Fruit fly (Drosophila melanogaster) whole organism, embryonic: ENCODE results near the gene klar.

Experiments used
- Aef1 ChIP-seq: fragments of 200-800 bp; sonication (Bioruptor generic); IDR thresholded peaks from 3 replicates; pipeline ENCODE4 v1.3.6; 2022; ENCODE audit warnings: missing biosample characterization, missing genetic modification characterization
- Bdp1 ChIP-seq: fragments of 200-800 bp; sonication (Bioruptor generic); optimal IDR thresholded peaks from 3 replicates; lab custom pipeline; 2016; ENCODE audit warnings: missing biosample characterization, missing genetic modification characterization
- Bgb ChIP-seq: fragments of 200-800 bp; sonication (Bioruptor generic); IDR thresholded peaks from 2 replicates; pipeline ENCODE4 v1.3.6; 2022; ENCODE audit warnings: missing biosample characterization, missing genetic modification characterization; ENCODE audit not compliant: partially characterized antibody
- CG10267 ChIP-seq: fragments of 200-800 bp; sonication (Bioruptor generic); optimal IDR thresholded peaks from 2 replicates; lab custom pipeline; 2018; ENCODE audit warnings: missing biosample characterization, mild to moderate bottlenecking, missing genetic modification characterization, moderate library complexity
- CG11696 ChIP-seq: fragments of 200-800 bp; sonication (Bioruptor generic); IDR thresholded peaks from 2 replicates; pipeline ENCODE4 v1.3.6; 2022; ENCODE audit warnings: missing biosample characterization, missing genetic modification characterization
- CG14014 ChIP-seq: fragments of 200-800 bp; sonication (Bioruptor generic); IDR thresholded peaks from 2 replicates; pipeline ENCODE4 v1.3.6; 2022; ENCODE audit warnings: missing biosample characterization, missing genetic modification characterization
- CG14441 ChIP-seq: fragments of 200-800 bp; sonication (Bioruptor generic); IDR thresholded peaks from 2 replicates; pipeline ENCODE4 v1.3.6; 2022; ENCODE audit warnings: missing biosample characterization, missing genetic modification characterization
- CG15073 ChIP-seq: fragments of 200-800 bp; sonication (Bioruptor generic); optimal IDR thresholded peaks from 2 replicates; lab custom pipeline; 2016; ENCODE audit warnings: missing biosample characterization, missing genetic modification characterization
- CG16815 ChIP-seq: fragments of 200-800 bp; sonication (Bioruptor generic); optimal IDR thresholded peaks from 3 replicates; lab custom pipeline; 2017; ENCODE audit warnings: missing biosample characterization, mild to moderate bottlenecking, missing genetic modification characterization
- CG17612 ChIP-seq: fragments of 200-800 bp; sonication (Bioruptor generic); IDR thresholded peaks from 2 replicates; pipeline ENCODE4 v1.3.6; 2022; ENCODE audit warnings: missing biosample characterization, missing genetic modification characterization
- CG17829 ChIP-seq: fragments of 200-800 bp; optimal IDR thresholded peaks from 2 replicates; lab custom pipeline; 2019; ENCODE audit warnings: missing biosample characterization, mild to moderate bottlenecking, missing genetic modification characterization, moderate library complexity
- CG17912 ChIP-seq: fragments of 200-800 bp; sonication (Bioruptor generic); optimal IDR thresholded peaks from 2 replicates; lab custom pipeline; 2018; ENCODE audit warnings: missing biosample characterization, mild to moderate bottlenecking, missing genetic modification characterization
- CG2875 ChIP-seq: fragments of 200-800 bp; sonication (Bioruptor generic); optimal IDR thresholded peaks from 2 replicates; lab custom pipeline; 2017; ENCODE audit warnings: missing biosample characterization, mild to moderate bottlenecking, missing genetic modification characterization, missing genetic modification reagents
- CG31388 ChIP-seq: fragments of 200-800 bp; sonication (Bioruptor generic); optimal IDR thresholded peaks from 2 replicates; lab custom pipeline; 2016; ENCODE audit warnings: missing biosample characterization, missing genetic modification characterization
- CG4617 ChIP-seq: fragments of 200-800 bp; sonication (Bioruptor generic); optimal IDR thresholded peaks from 3 replicates; lab custom pipeline; 2016; ENCODE audit warnings: missing biosample characterization, missing genetic modification characterization, borderline replicate concordance
- CG6813 ChIP-seq: fragments of 200-800 bp; sonication (Bioruptor generic); optimal IDR thresholded peaks from 2 replicates; lab custom pipeline; 2017; ENCODE audit warnings: missing biosample characterization, missing genetic modification characterization, mild to moderate bottlenecking, moderate library complexity, missing genetic modification reagents
- CG8359 ChIP-seq: fragments of 200-800 bp; sonication (Bioruptor generic); optimal IDR thresholded peaks from 2 replicates; lab custom pipeline; 2017; ENCODE audit warnings: missing biosample characterization, mild to moderate bottlenecking, missing genetic modification characterization, borderline replicate concordance
- CG9609 ChIP-seq: fragments of 200-800 bp; sonication (Bioruptor generic); optimal IDR thresholded peaks from 3 replicates; lab custom pipeline; 2016; ENCODE audit warnings: missing biosample characterization, missing genetic modification characterization
- Chrac-16 ChIP-seq: fragments of 200-800 bp; sonication (Bioruptor generic); optimal IDR thresholded peaks from 3 replicates; lab custom pipeline; 2016; ENCODE audit warnings: missing biosample characterization, missing genetic modification characterization
- CoRest ChIP-seq: fragments of 200-800 bp; sonication (Bioruptor generic); optimal IDR thresholded peaks from 3 replicates; lab custom pipeline; 2018; ENCODE audit warnings: missing biosample characterization, mild to moderate bottlenecking, missing genetic modification characterization, moderate library complexity
- CrebB ChIP-seq: fragments of 200-800 bp; sonication (Bioruptor generic); optimal IDR thresholded peaks from 3 replicates; lab custom pipeline; 2018; ENCODE audit warnings: missing biosample characterization, mild to moderate bottlenecking, missing genetic modification characterization
- Dfd ChIP-seq, 2 experiments: fragments of >200 bp; optimal IDR thresholded peaks; 2 replicates each; lab custom pipeline; 2017; ENCODE audit warnings: missing biosample characterization in 2 of 2, missing genetic modification characterization in 2 of 2
- E2f2 ChIP-seq: fragments of 200-800 bp; sonication (Bioruptor generic); IDR thresholded peaks from 2 replicates; pipeline ENCODE4 v1.3.6; 2022; ENCODE audit warnings: missing biosample characterization, missing genetic modification characterization
- ERR ChIP-seq: fragments of 200-800 bp; sonication (Bioruptor generic); optimal IDR thresholded peaks from 2 replicates; lab custom pipeline; 2016; ENCODE audit warnings: missing biosample characterization, missing genetic modification characterization
- Hr51 ChIP-seq, 2 experiments: fragments of 200-800 bp; sonication (Bioruptor generic); optimal IDR thresholded peaks; 2 replicates in 1 of 2; 3 replicates in 1 of 2; lab custom pipeline; 2016 to 2018; ENCODE audit warnings: missing biosample characterization in 2 of 2, missing genetic modification characterization in 2 of 2, mild to moderate bottlenecking in 1 of 2, moderate library complexity in 1 of 2
- Lim3 ChIP-seq: fragments of 200-800 bp; sonication (Bioruptor generic); IDR thresholded peaks from 2 replicates; pipeline ENCODE4 v1.3.6; 2022; ENCODE audit warnings: missing biosample characterization, missing genetic modification characterization
- Meics ChIP-seq: fragments of 200-800 bp; sonication (Bioruptor generic); optimal IDR thresholded peaks from 2 replicates; lab custom pipeline; 2017; ENCODE audit warnings: missing biosample characterization, mild to moderate bottlenecking, missing genetic modification characterization
- Six4 ChIP-seq: fragments of 200-800 bp; sonication (Bioruptor generic); optimal IDR thresholded peaks from 2 replicates; lab custom pipeline; 2016; ENCODE audit warnings: missing biosample characterization, missing genetic modification characterization
- al ChIP-seq: fragments of 200-800 bp; sonication (Bioruptor generic); IDR thresholded peaks from 2 replicates; pipeline ENCODE4 v1.3.6; 2022; ENCODE audit warnings: missing biosample characterization, missing genetic modification characterization
- ap ChIP-seq: fragments of 200-800 bp; sonication (Bioruptor generic); IDR thresholded peaks from 2 replicates; pipeline ENCODE4 v1.3.6; 2022; ENCODE audit warnings: missing biosample characterization, missing genetic modification characterization
- ato ChIP-seq: fragments of 200-800 bp; sonication (Bioruptor generic); IDR thresholded peaks from 2 replicates; pipeline ENCODE4 v1.3.6; 2022; ENCODE audit warnings: missing biosample characterization, missing genetic modification characterization; ENCODE audit not compliant: partially characterized antibody
- cad ChIP-seq: fragments of >200 bp; optimal IDR thresholded peaks from 2 replicates; lab custom pipeline; 2017; ENCODE audit warnings: missing biosample characterization, missing genetic modification characterization
- cwo ChIP-seq: fragments of 200-800 bp; sonication (Bioruptor generic); optimal IDR thresholded peaks from 3 replicates; lab custom pipeline; 2017; ENCODE audit warnings: missing biosample characterization, missing genetic modification characterization, mild to moderate bottlenecking, moderate library complexity, missing genetic modification reagents
- danr ChIP-seq: fragments of 200-800 bp; sonication (Bioruptor generic); IDR thresholded peaks from 2 replicates; pipeline ENCODE4 v1.3.6; 2022; ENCODE audit warnings: missing biosample characterization, missing genetic modification characterization
- dimm ChIP-seq: fragments of 200-800 bp; sonication (Bioruptor generic); IDR thresholded peaks from 2 replicates; pipeline ENCODE4 v1.3.6; 2022; ENCODE audit warnings: missing biosample characterization, missing genetic modification characterization
- emc ChIP-seq: fragments of 200-800 bp; sonication (Bioruptor generic); optimal IDR thresholded peaks from 2 replicates; lab custom pipeline; 2016; ENCODE audit warnings: missing biosample characterization, missing genetic modification characterization
- fu2 ChIP-seq: fragments of 200-800 bp; sonication (Bioruptor generic); optimal IDR thresholded peaks from 2 replicates; lab custom pipeline; 2016; ENCODE audit warnings: missing biosample characterization, missing genetic modification characterization
- gro ChIP-seq: fragments of 200-800 bp; sonication (Bioruptor generic); optimal IDR thresholded peaks from 2 replicates; lab custom pipeline; 2016; ENCODE audit warnings: missing biosample characterization, missing genetic modification characterization
- gt ChIP-seq: fragments of 200-800 bp; sonication (Bioruptor generic); IDR thresholded peaks from 2 replicates; pipeline ENCODE4 v1.3.6; 2022; ENCODE audit warnings: missing biosample characterization, missing genetic modification characterization
- h ChIP-seq: fragments of >200 bp; optimal IDR thresholded peaks from 2 replicates; lab custom pipeline; 2017
- lilli ChIP-seq: fragments of 200-800 bp; sonication (Bioruptor generic); optimal IDR thresholded peaks from 3 replicates; lab custom pipeline; 2016; ENCODE audit warnings: missing biosample characterization, missing genetic modification characterization
- p53 ChIP-seq: fragments of 200-800 bp; sonication (Bioruptor generic); optimal IDR thresholded peaks from 2 replicates; lab custom pipeline; 2016; ENCODE audit warnings: missing biosample characterization, missing genetic modification characterization
- pita ChIP-seq: fragments of 200-800 bp; sonication (Bioruptor generic); optimal IDR thresholded peaks from 2 replicates; lab custom pipeline; 2017; ENCODE audit warnings: missing biosample characterization, mild to moderate bottlenecking, missing genetic modification characterization
- row ChIP-seq: fragments of 200-800 bp; sonication (Bioruptor generic); IDR thresholded peaks from 3 replicates; pipeline ENCODE4 v1.3.6; 2022; ENCODE audit warnings: missing biosample characterization, missing genetic modification characterization
- scrt ChIP-seq: fragments of 200-800 bp; sonication (Bioruptor generic); optimal IDR thresholded peaks from 2 replicates; lab custom pipeline; 2018; ENCODE audit warnings: missing biosample characterization, mild to moderate bottlenecking, missing genetic modification characterization, moderate library complexity
- shn ChIP-seq: fragments of 200-800 bp; sonication (Bioruptor generic); optimal IDR thresholded peaks from 3 replicates; lab custom pipeline; 2016; ENCODE audit warnings: missing biosample characterization, missing genetic modification characterization
- sna ChIP-seq: fragments of 200-800 bp; sonication (Bioruptor generic); IDR thresholded peaks from 2 replicates; pipeline ENCODE4 v1.3.6; 2022; ENCODE audit warnings: missing biosample characterization, missing genetic modification characterization; ENCODE audit not compliant: partially characterized antibody
- stwl ChIP-seq: fragments of 200-800 bp; sonication (Bioruptor generic); optimal IDR thresholded peaks from 3 replicates; lab custom pipeline; 2018; ENCODE audit warnings: missing biosample characterization, mild to moderate bottlenecking, missing genetic modification characterization, moderate library complexity
- tll ChIP-seq, 2 experiments: fragments of 200-800 bp in 1 of 2; fragments of >200 bp in 1 of 2; sonication (Bioruptor generic) in 1 of 2; optimal IDR thresholded peaks; 2 replicates each; lab custom pipeline; 2017 to 2019; ENCODE audit warnings: missing biosample characterization in 2 of 2, missing genetic modification characterization in 2 of 2, mild to moderate bottlenecking in 1 of 2, moderate library complexity in 1 of 2
- z ChIP-seq: fragments of 200-800 bp; sonication (Bioruptor generic); IDR thresholded peaks from 3 replicates; pipeline ENCODE4 v1.3.6; 2022; ENCODE audit warnings: missing biosample characterization, missing genetic modification characterization
- zfh2 ChIP-seq: fragments of 200-800 bp; sonication (Bioruptor generic); optimal IDR thresholded peaks from 2 replicates; lab custom pipeline; 2016; ENCODE audit warnings: missing biosample characterization, missing genetic modification characterization

klar gene

DNA sequence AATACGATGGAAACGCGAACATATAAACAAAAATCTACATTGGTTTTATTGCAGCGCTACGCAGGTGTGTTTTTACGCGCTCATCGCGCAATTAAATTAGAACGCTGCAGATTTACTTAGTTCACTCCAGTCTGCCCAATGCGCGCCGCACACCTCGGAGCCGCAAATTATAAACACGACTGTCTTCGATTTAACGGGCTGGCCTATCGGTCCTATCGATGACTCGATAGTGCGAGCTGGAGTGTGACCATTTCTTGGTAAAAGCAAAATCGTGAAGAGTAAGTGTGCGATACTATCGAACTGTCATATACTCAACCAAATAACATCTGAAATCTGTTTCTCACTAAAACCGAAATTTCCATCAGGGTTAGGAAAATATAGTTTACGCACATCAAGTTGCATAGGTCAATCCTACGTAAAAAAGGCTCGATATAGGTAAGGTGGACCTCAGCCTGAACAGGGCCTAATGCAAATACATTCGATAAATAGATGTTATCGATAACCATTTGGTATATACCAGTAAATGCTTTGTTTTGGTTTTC is at the start of gene klar, which contains the start of gene BORCS6:
klar (minus strand) TSS at position 183 of the 542 bp plus-strand sequence.
BORCS6 (plus strand) TSS at position 420 of the 542 bp plus-strand sequence.
- TF ChIP-seq CG14441 (GFP tag; lab: Robert Waterston, UW) (peak; percentile 21; the same call in 1 of the 2 replicates), al (peak; percentile 64), dimm (no peak), CG6813 (peak; percentile 28), shn (peak; percentile 73), CG8359 (no peak), Aef1 (GFP tag; lab: Robert Waterston, UW) (no peak), Bdp1 (GFP tag; lab: Kevin White, UChicago) (peak; percentile 41), Bgb (GFP tag; lab: Robert Waterston, UW) (peak; percentile 97), gro (GFP tag; lab: Kevin White, UChicago) (peak; percentile 91), ato (GFP tag; lab: Robert Waterston, UW) (peak; percentile 94), CG4617 (GFP tag; lab: Kevin White, UChicago) (peak; percentile 63), CG15073 (no peak), cad (peak; percentile 3), CG17612 (GFP tag; lab: Robert Waterston, UW) (no peak), row (GFP tag; lab: Robert Waterston, UW) (peak; percentile 96), Dfd (GFP tag; optimal IDR thresholded peaks at IDR 0.05; lab: Kevin White, UChicago) (no peak), sna (GFP tag; lab: Robert Waterston, UW) (peak; percentile 98), CoRest (tag; lab: Kevin White, UChicago) (peak; percentile 71), danr (GFP tag; lab: Robert Waterston, UW) (no peak), Hr51 (GFP tag; optimal IDR thresholded peaks at IDR 0.05; lab: Kevin White, UChicago) (peak; percentile 42 to 63), zfh2 (GFP tag; lab: Kevin White, UChicago) (peak; percentile 77), E2f2 (GFP tag; lab: Robert Waterston, UW) (peak; percentile 62), cwo (GFP tag; lab: Kevin White, UChicago) (peak; percentile 16), CG17912 (GFP tag; lab: Kevin White, UChicago) (peak; percentile 3), Chrac-16 (GFP tag; lab: Kevin White, UChicago) (peak; percentile 51), CG14014 (GFP tag; lab: Robert Waterston, UW) (peak; percentile 35; the same call in 1 of the 2 replicates), p53 (peak; percentile 58), gt (GFP tag; lab: Robert Waterston, UW) (no peak), CrebB (peak; percentile 41), h (lab: Kevin White, UChicago) (no peak), stwl (tag; lab: Kevin White, UChicago) (peak; percentile 90), CG17829 (tag; lab: Kevin White, UChicago) (peak; percentile 47), z (GFP tag; lab: Robert Waterston, UW) (no peak), Six4 (GFP tag; lab: Kevin White, UChicago) (no peak), CG2875 (peak; percentile 21), CG10267 (tag; lab: Kevin White, UChicago) (peak; percentile 75), tll (GFP tag; optimal IDR thresholded peaks at IDR 0.05; lab: Kevin White, UChicago) (peak in 1 of 2 experiments; percentile 88), CG11696 (GFP tag; lab: Robert Waterston, UW) (no peak), lilli (GFP tag; lab: Kevin White, UChicago) (peak; percentile 82), scrt (GFP tag; lab: Kevin White, UChicago) (peak; percentile 23), Meics (no peak), pita (GFP tag; lab: Kevin White, UChicago) (no peak), fu2 (GFP tag; lab: Kevin White, UChicago) (peak; percentile 37), CG16815 (GFP tag; lab: Kevin White, UChicago) (no peak), ERR (GFP tag; lab: Kevin White, UChicago) (peak; percentile 75), ap (GFP tag; lab: Robert Waterston, UW) (no peak; the same call in 1 of the 2 replicates), Lim3 (no peak), CG31388 (GFP tag; lab: Kevin White, UChicago) (no peak), emc (GFP tag; lab: Kevin White, UChicago) (peak; percentile 46), CG9609 (GFP tag; lab: Kevin White, UChicago) (peak; percentile 73)
